Fruit fly (Drosophila melanogaster): Measurements from ENCODE around the gene CG42394.

The CG42394 gene

DNA sequence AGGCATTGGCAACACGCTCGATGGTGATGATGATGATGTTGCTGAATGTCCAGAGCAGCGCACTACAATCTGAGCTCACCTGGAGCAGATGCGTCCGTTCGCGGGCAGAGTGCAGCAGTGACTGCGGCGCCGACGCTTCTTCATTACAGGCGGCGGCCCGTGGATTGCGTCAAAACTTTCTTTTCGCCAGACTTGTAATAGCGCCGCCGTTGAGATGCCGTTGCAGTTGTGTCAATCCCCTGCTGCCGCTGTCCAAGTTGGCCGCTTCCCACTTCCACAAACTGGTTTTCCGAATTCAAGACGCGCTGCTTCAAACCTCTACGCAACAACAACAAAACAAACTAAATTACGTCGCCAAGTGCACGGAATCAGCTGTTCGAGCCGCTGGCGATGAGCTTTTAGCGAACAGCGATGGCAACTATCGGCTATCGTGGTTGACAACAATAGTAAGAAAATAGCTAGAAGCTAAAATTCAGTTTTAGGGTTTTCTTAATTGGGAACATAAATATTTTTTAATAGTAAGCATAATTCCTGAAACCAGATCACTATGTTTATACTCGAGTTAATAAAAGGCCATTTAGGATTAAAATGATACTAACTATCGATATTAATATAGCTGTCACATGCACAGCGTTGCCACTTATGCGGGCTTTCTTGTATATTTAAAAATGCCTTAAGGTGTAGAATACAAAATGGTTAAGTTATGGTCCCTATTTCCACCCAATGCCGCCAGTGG is 32.4 kb downstream of the CG42394 start, which contains the start of gene Tpc1 (continued):
- peak in 1 of 3 experiments; percentile 54 for TF ChIP-seq Stat92E (GFP tag; optimal IDR thresholded peaks at IDR 0.05)
- TF ChIP-seq sc (optimal IDR thresholded peaks at IDR 0.05) = no peak
- TF ChIP-seq sc (GFP tag; optimal IDR thresholded peaks at IDR 0.05) = no peak
- TF ChIP-seq tx (GFP tag; optimal IDR thresholded peaks at IDR 0.05) = peak; percentile 26
- TF ChIP-seq ind (GFP tag; optimal IDR thresholded peaks at IDR 0.05) = peak; percentile 14
- TF ChIP-seq zfh2 (GFP tag; optimal IDR thresholded peaks at IDR 0.05) = peak; percentile 41
- no peak for TF ChIP-seq CG4707 (GFP tag; optimal IDR thresholded peaks at IDR 0.05)
- TF ChIP-seq hb (GFP tag; IDR thresholded peaks at IDR 0.05; ENCODE audit: partially characterized antibody) = peak; percentile 71
- TF ChIP-seq usp (GFP tag; optimal IDR thresholded peaks at IDR 0.05) = no peak
- peak; percentile 27 for TF ChIP-seq CG9609 (GFP tag; optimal IDR thresholded peaks at IDR 0.05)
- peak; percentile 47 for TF ChIP-seq Nf-YC (tag; optimal IDR thresholded peaks at IDR 0.05)
- peak; percentile 93 for TF ChIP-seq row (GFP tag; IDR thresholded peaks at IDR 0.05)
- TF ChIP-seq Blimp-1 (GFP tag; optimal IDR thresholded peaks at IDR 0.05) = peak; percentile 83
- peak; percentile 84 for TF ChIP-seq hbn (GFP tag; IDR thresholded peaks at IDR 0.05; ENCODE audit: partially characterized antibody)
- TF ChIP-seq Atf6 (GFP tag; IDR thresholded peaks at IDR 0.05) = no peak
- no peak for TF ChIP-seq abd-A (tag; optimal IDR thresholded peaks at IDR 0.05)
- peak; percentile 50; the same call in 1 of the 3 replicates for TF ChIP-seq zen2 (GFP tag; IDR thresholded peaks at IDR 0.05; ENCODE audit: partially characterized antibody)
- TF ChIP-seq CG11456 (GFP tag; IDR thresholded peaks at IDR 0.05) = no peak
- TF ChIP-seq CG2116 (GFP tag; optimal IDR thresholded peaks at IDR 0.05) = peak; percentile 76
- TF ChIP-seq CG1647 (GFP tag; optimal IDR thresholded peaks at IDR 0.05) = peak; percentile 9
- TF ChIP-seq ken (GFP tag; IDR thresholded peaks at IDR 0.05) = no peak
- no peak for TF ChIP-seq org-1 (GFP tag; optimal IDR thresholded peaks at IDR 0.05)
- TF ChIP-seq CG17829 (tag; optimal IDR thresholded peaks at IDR 0.05) = peak; percentile 53
- TF ChIP-seq ac (GFP tag; optimal IDR thresholded peaks at IDR 0.05) = no peak
- peak; percentile 41 for TF ChIP-seq CG13424 (tag; optimal IDR thresholded peaks at IDR 0.05)
- TF ChIP-seq Camta (GFP tag; optimal IDR thresholded peaks at IDR 0.05) = no peak
- peak; percentile 46; the same call in 1 of the 2 replicates for TF ChIP-seq slbo (GFP tag; IDR thresholded peaks at IDR 0.05)
- peak; percentile 56; the same call in 1 of the 2 replicates for TF ChIP-seq CG6272 (GFP tag; IDR thresholded peaks at IDR 0.05)
- TF ChIP-seq CG17802 (tag; optimal IDR thresholded peaks at IDR 0.05) = no peak
- no peak for TF ChIP-seq sqz (GFP tag; optimal IDR thresholded peaks at IDR 0.05)
- TF ChIP-seq CG7271 (tag; optimal IDR thresholded peaks at IDR 0.05) = no peak
- TF ChIP-seq trem (tag; optimal IDR thresholded peaks at IDR 0.05) = peak; percentile 67
- TF ChIP-seq CG9727 (GFP tag; optimal IDR thresholded peaks at IDR 0.05) = no peak
- TF ChIP-seq Oli (tag; optimal IDR thresholded peaks at IDR 0.05) = no peak
- no peak for TF ChIP-seq dimm (GFP tag; IDR thresholded peaks at IDR 0.05)
- peak; percentile 45 for TF ChIP-seq CG12155 (GFP tag; optimal IDR thresholded peaks at IDR 0.05)
- TF ChIP-seq CG10565 (GFP tag; optimal IDR thresholded peaks at IDR 0.05) = no peak
- no peak for TF ChIP-seq Rx (GFP tag; IDR thresholded peaks at IDR 0.05)
- peak; percentile 62 for TF ChIP-seq Dref (GFP tag; IDR thresholded peaks at IDR 0.05)
- no peak for TF ChIP-seq CG12942 (GFP tag; optimal IDR thresholded peaks at IDR 0.05)
- no peak for TF ChIP-seq stc (GFP tag; IDR thresholded peaks at IDR 0.05)
- TF ChIP-seq CG10979 (tag; optimal IDR thresholded peaks at IDR 0.05) = no peak
- TF ChIP-seq Ravus (GFP tag; IDR thresholded peaks at IDR 0.05) = no peak
- TF ChIP-seq Sry-β (GFP tag; optimal IDR thresholded peaks at IDR 0.05) = peak; percentile 99
- no peak for TF ChIP-seq CG10366 (GFP tag; IDR thresholded peaks at IDR 0.05)
- peak; percentile 5 for TF ChIP-seq tin (GFP tag; optimal IDR thresholded peaks at IDR 0.05)
- TF ChIP-seq CG15479 (GFP tag; optimal IDR thresholded peaks at IDR 0.05) = no peak
- TF ChIP-seq ham (GFP tag; IDR thresholded peaks at IDR 0.05) = no peak
- TF ChIP-seq disco-r (GFP tag; optimal IDR thresholded peaks at IDR 0.05) = peak; percentile 61
- no peak for TF ChIP-seq Hand (GFP tag; optimal IDR thresholded peaks at IDR 0.05)

Data from whole organism, embryonic.